Worm (Caenorhabditis elegans) whole organism, young adult: ENCODE results near the gene srp-2.

Experiments
- B0261.1 ChIP-seq: sonication (generic microtip); optimal IDR thresholded peaks from 2 replicates; lab custom pipeline; 2016; ENCODE audit warnings: mild to moderate bottlenecking, missing genetic modification characterization, moderate library complexity, missing compliant biosample characterization
- C06A6.2 ChIP-seq: fragments of 200-800 bp; sonication (Bioruptor generic); conservative IDR thresholded peaks from 2 replicates; pipeline ENCODE4 v1.3.6; 2022; ENCODE audit warnings: missing genetic modification characterization, missing compliant biosample characterization
- F22D6.2 ChIP-seq: sonication (generic microtip); optimal IDR thresholded peaks from 2 replicates; lab custom pipeline; 2016; ENCODE audit warnings: mild to moderate bottlenecking, missing genetic modification characterization, missing compliant biosample characterization
- F57A8.1 ChIP-seq: fragments of 200-800 bp; sonication (Bioruptor generic); optimal IDR thresholded peaks from 2 replicates; lab custom pipeline; 2018; ENCODE audit warnings: mild to moderate bottlenecking, missing genetic modification characterization, moderate library complexity, missing compliant biosample characterization
- K12H6.12 ChIP-seq: fragments of 200-800 bp; sonication (Bioruptor generic); optimal IDR thresholded peaks from 2 replicates; lab custom pipeline; 2018; ENCODE audit warnings: mild to moderate bottlenecking, missing genetic modification characterization, missing compliant biosample characterization
- Y79H2A.3 ChIP-seq: fragments of 200-800 bp; sonication (Bioruptor generic); conservative IDR thresholded peaks from 2 replicates; pipeline ENCODE4 v1.3.6; 2022; ENCODE audit warnings: missing genetic modification reagents, missing genetic modification characterization, missing compliant biosample characterization
- Y95B8A.8 ChIP-seq: fragments of 200-800 bp; sonication (Bioruptor generic); IDR thresholded peaks from 2 replicates; pipeline ENCODE4 v1.3.6; 2022; ENCODE audit warnings: missing genetic modification reagents, missing genetic modification characterization, missing compliant biosample characterization
- aptf-3 ChIP-seq: fragments of 200-800 bp; sonication (Bioruptor generic); IDR thresholded peaks from 2 replicates; pipeline ENCODE4 v1.3.6; 2022; ENCODE audit warnings: missing genetic modification characterization, missing compliant biosample characterization
- attf-6 ChIP-seq: fragments of 200-800 bp; sonication (Bioruptor generic); IDR thresholded peaks from 2 replicates; pipeline ENCODE4 v1.3.6; 2022; ENCODE audit warnings: missing genetic modification reagents, missing genetic modification characterization, missing compliant biosample characterization
- ceh-79 ChIP-seq: sonication (generic microtip); optimal IDR thresholded peaks from 2 replicates; lab custom pipeline; 2017; ENCODE audit warnings: mild to moderate bottlenecking, missing genetic modification characterization, missing compliant biosample characterization
- dox-1 ChIP-seq: fragments of 200-800 bp; sonication (Bioruptor generic); IDR thresholded peaks from 2 replicates; pipeline ENCODE4 v1.3.6; 2022; ENCODE audit warnings: missing genetic modification reagents, missing genetic modification characterization, missing compliant biosample characterization
- efl-1 ChIP-seq: fragments of 150-350 bp; optimal IDR thresholded peaks from 2 replicates; lab custom pipeline; 2014; ENCODE audit warnings: missing biosample characterization, missing genetic modification reagents, missing genetic modification characterization
- egl-18 ChIP-seq: fragments of 200-800 bp; sonication (Bioruptor generic); IDR thresholded peaks from 2 replicates; pipeline ENCODE4 v1.3.6; 2022; ENCODE audit warnings: missing genetic modification reagents, missing genetic modification characterization, missing compliant biosample characterization
- ekl-4 ChIP-seq: fragments of 200-800 bp; sonication (Bioruptor generic); IDR thresholded peaks from 2 replicates; pipeline ENCODE4 v1.3.6; 2022; ENCODE audit warnings: missing genetic modification reagents, missing genetic modification characterization, missing compliant biosample characterization
- fkh-3 ChIP-seq: sonication (generic microtip); optimal IDR thresholded peaks from 2 replicates; lab custom pipeline; 2016; ENCODE audit warnings: mild to moderate bottlenecking, missing genetic modification characterization, missing compliant biosample characterization
- him-1 ChIP-seq: sonication (generic microtip); optimal IDR thresholded peaks from 2 replicates; lab custom pipeline; 2016; ENCODE audit warnings: missing genotype, missing genetic modification reagents, missing genetic modification characterization, missing compliant biosample characterization
- hlh-26 ChIP-seq: fragments of 200-800 bp; sonication (Bioruptor generic); conservative IDR thresholded peaks from 2 replicates; pipeline ENCODE4 v1.3.6; 2022; ENCODE audit warnings: missing genetic modification reagents, missing genetic modification characterization, missing compliant biosample characterization
- hmg-20 ChIP-seq: fragments of 200-800 bp; sonication (Bioruptor generic); IDR thresholded peaks from 2 replicates; pipeline ENCODE4 v1.3.6; 2022; ENCODE audit warnings: missing genetic modification reagents, missing genetic modification characterization, missing compliant biosample characterization
- hrde-1 ChIP-seq: sonication (generic microtip); optimal IDR thresholded peaks from 2 replicates; lab custom pipeline; 2016; ENCODE audit warnings: missing genetic modification characterization, mild to moderate bottlenecking, missing compliant biosample characterization, moderate library complexity, missing genotype, missing genetic modification reagents, borderline replicate concordance
- lag-1 ChIP-seq: fragments of 200-800 bp; sonication (Bioruptor generic); IDR thresholded peaks from 2 replicates; pipeline ENCODE4 v1.3.6; 2022; ENCODE audit warnings: missing genetic modification reagents, missing genetic modification characterization, missing compliant biosample characterization
- let-526 ChIP-seq: fragments of 200-800 bp; sonication (Bioruptor generic); IDR thresholded peaks from 2 replicates; pipeline ENCODE4 v1.3.6; 2022; ENCODE audit warnings: missing genetic modification reagents, missing genetic modification characterization, missing compliant biosample characterization
- let-607 ChIP-seq, 2 experiments: fragments of 200-800 bp in 1 of 2; sonication (Bioruptor generic) in 1 of 2; sonication (generic microtip) in 1 of 2; optimal IDR thresholded peaks; 2 replicates each; lab custom pipeline; 2016 to 2018; ENCODE audit warnings: mild to moderate bottlenecking in 2 of 2, missing compliant biosample characterization in 2 of 2, missing genetic modification characterization in 2 of 2, moderate library complexity in 2 of 2, missing genotype in 1 of 2
- lin-26 ChIP-seq: fragments of 200-800 bp; sonication (Bioruptor generic); IDR thresholded peaks from 2 replicates; pipeline ENCODE4 v1.3.6; 2022; ENCODE audit warnings: missing genetic modification reagents, missing genetic modification characterization, missing compliant biosample characterization
- lin-40 ChIP-seq: sonication (generic microtip); optimal IDR thresholded peaks from 2 replicates; lab custom pipeline; 2016; ENCODE audit warnings: missing genetic modification characterization, mild to moderate bottlenecking, missing compliant biosample characterization, missing genotype, missing genetic modification reagents
- lsl-1 ChIP-seq: fragments of 200-800 bp; sonication (Bioruptor generic); optimal IDR thresholded peaks from 2 replicates; lab custom pipeline; 2018; ENCODE audit warnings: mild to moderate bottlenecking, missing genetic modification characterization, moderate library complexity, missing compliant biosample characterization
- madf-6 ChIP-seq: fragments of 200-800 bp; sonication (Bioruptor generic); IDR thresholded peaks from 2 replicates; pipeline ENCODE4 v1.3.6; 2022; ENCODE audit warnings: missing genetic modification reagents, missing genetic modification characterization, missing compliant biosample characterization
- mcd-1 ChIP-seq: fragments of 200-800 bp; sonication (Bioruptor generic); IDR thresholded peaks from 2 replicates; pipeline ENCODE4 v1.3.6; 2022; ENCODE audit warnings: missing genetic modification reagents, missing genetic modification characterization, missing compliant biosample characterization
- mel-28 ChIP-seq: sonication (generic microtip); optimal IDR thresholded peaks from 2 replicates; lab custom pipeline; 2016; ENCODE audit warnings: borderline replicate concordance, mild to moderate bottlenecking, missing genetic modification characterization, missing compliant biosample characterization
- mxl-1 ChIP-seq: sonication (generic microtip); optimal IDR thresholded peaks from 2 replicates; lab custom pipeline; 2016; ENCODE audit warnings: missing genetic modification characterization, missing compliant biosample characterization
- nfya-1 ChIP-seq: sonication (generic microtip); optimal IDR thresholded peaks from 2 replicates; lab custom pipeline; 2017; ENCODE audit warnings: antibody characterized with exemption, missing compliant biosample characterization, missing genetic modification characterization, borderline replicate concordance; ENCODE audit not compliant: insufficient read depth
- nfya-2 ChIP-seq: fragments of 200-800 bp; sonication (Bioruptor generic); IDR thresholded peaks from 2 replicates; pipeline ENCODE4 v1.3.6; 2022; ENCODE audit warnings: missing genetic modification reagents, missing genetic modification characterization, missing compliant biosample characterization
- nhr-27 ChIP-seq: fragments of 200-800 bp; sonication (Bioruptor generic); optimal IDR thresholded peaks from 2 replicates; lab custom pipeline; 2018; ENCODE audit warnings: mild to moderate bottlenecking, missing genetic modification characterization, moderate library complexity, missing compliant biosample characterization
- nhr-80 ChIP-seq: sonication (generic microtip); optimal IDR thresholded peaks from 2 replicates; lab custom pipeline; 2016; ENCODE audit warnings: missing genetic modification characterization, missing compliant biosample characterization
- rcor-1 ChIP-seq: fragments of 200-800 bp; sonication (Bioruptor generic); IDR thresholded peaks from 2 replicates; pipeline ENCODE4 v1.3.6; 2022; ENCODE audit warnings: missing genetic modification reagents, missing genetic modification characterization, missing compliant biosample characterization
- sdz-38 ChIP-seq: sonication (generic microtip); optimal IDR thresholded peaks from 2 replicates; lab custom pipeline; 2016; ENCODE audit warnings: missing genotype, missing genetic modification characterization, missing compliant biosample characterization
- somi-1 ChIP-seq: fragments of 200-800 bp; sonication (Bioruptor generic); optimal IDR thresholded peaks from 2 replicates; lab custom pipeline; 2018; ENCODE audit warnings: mild to moderate bottlenecking, missing genetic modification characterization, missing compliant biosample characterization
- tbp1 ChIP-seq: fragments of 200-800 bp; sonication (Bioruptor generic); optimal IDR thresholded peaks from 2 replicates; lab custom pipeline; 2018; ENCODE audit warnings: mild to moderate bottlenecking, missing genetic modification characterization, missing compliant biosample characterization
- tbx-9 ChIP-seq: sonication (generic microtip); optimal IDR thresholded peaks from 2 replicates; lab custom pipeline; 2016; ENCODE audit warnings: borderline replicate concordance, missing genetic modification characterization, inconsistent platforms, missing compliant biosample characterization
- unc-130 ChIP-seq: sonication (generic microtip); optimal IDR thresholded peaks from 2 replicates; lab custom pipeline; 2016; ENCODE audit warnings: missing genetic modification reagents, missing genetic modification characterization, missing compliant biosample characterization
- zfh-2 ChIP-seq: fragments of 200-800 bp; sonication (Bioruptor generic); conservative IDR thresholded peaks from 2 replicates; pipeline ENCODE4 v1.3.6; 2022; ENCODE audit warnings: missing genetic modification reagents, missing genetic modification characterization, missing compliant biosample characterization
- ztf-26 ChIP-seq: sonication (generic microtip); optimal IDR thresholded peaks from 2 replicates; lab custom pipeline; 2017; ENCODE audit warnings: missing genetic modification characterization, missing compliant biosample characterization

srp-2 gene

DNA sequence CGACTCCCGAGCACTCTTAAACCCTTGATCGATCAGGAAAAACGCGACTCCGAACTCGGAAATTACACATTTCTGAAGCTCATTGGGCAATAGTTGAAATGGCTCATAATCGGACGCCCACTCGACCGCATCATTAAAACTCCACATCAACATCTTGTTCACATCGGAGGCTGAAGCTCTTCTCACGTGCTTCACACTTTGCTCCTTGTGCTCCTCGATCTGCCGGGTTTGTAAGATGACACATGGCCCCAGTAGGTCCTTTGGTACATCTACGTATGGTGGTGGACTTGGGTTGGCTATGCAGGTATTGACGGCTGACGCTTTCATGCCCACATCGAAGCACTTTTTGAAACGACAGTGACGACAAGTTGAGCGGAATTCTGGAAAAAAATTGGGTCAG lies 41.0 kb downstream of the srp-2 start:
- TF ChIP-seq fkh-3 (no peak), dox-1 (GFP tag; lab: Robert Waterston, UW) (no peak), ceh-79 (tag; lab: Kevin White, UChicago) (no peak), unc-130 (GFP tag; lab: Kevin White, UChicago) (no peak)

DNA sequence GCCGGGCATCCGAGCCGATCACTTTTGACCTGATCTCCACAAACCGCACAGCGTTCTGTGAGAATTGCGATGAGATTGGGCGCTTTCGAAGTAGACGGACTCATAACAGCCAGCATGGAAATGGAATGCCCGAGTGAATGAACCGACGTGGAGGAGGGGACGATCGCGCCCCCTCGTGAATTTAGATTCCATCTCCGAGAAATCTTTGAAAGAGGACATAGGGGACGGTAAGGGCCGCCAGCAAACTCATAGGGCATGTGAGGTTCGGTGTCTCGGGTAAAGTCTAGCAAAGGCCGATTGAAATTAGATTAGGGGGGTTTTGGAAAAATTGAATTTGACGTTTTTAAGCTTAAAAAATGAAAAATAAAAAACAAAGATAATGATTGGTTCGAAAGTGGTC lies 42.0 kb downstream of the srp-2 start, which contains the start of gene nhr-270:
Gene nhr-270 (minus strand): TSS at position 257 of the 400 bp plus-strand sequence.
- TF ChIP-seq Y95B8A.8 (GFP tag; lab: Robert Waterston, UW) (no peak), K12H6.12 (tag; lab: Kevin White, UChicago) (no peak), F57A8.1 (GFP tag; lab: Kevin White, UChicago) (no peak), zfh-2 (GFP tag; lab: Robert Waterston, UW) (peak; percentile 38; the same call in 1 of the 2 replicates)

DNA sequence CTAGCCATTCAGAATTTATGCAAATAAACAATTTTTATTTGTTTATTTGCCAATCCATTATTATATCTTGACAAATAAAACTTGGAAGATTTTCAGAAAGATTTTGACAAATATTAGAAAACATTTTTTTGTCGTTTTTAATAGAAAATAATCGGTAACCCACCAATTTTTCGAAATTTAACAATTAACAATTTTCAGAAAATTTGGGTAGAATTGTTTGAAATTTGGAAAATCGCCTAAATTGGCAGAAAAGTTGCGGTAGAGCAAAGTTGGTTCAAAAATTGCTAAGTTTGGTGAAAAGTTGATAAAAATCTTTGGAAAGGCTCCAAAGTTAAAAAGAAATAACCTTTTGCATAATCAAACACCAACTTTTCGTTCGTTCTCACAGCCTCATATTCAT lies 45.8 kb downstream of the srp-2 start:
- TF ChIP-seq hlh-26 (GFP tag; lab: Robert Waterston, UW) = no peak
- TF ChIP-seq mcd-1 (GFP tag; lab: Robert Waterston, UW) = no peak
- no peak for TF ChIP-seq lag-1 (GFP tag; lab: Robert Waterston, UW)
- no peak for TF ChIP-seq hmg-20 (GFP tag; lab: Robert Waterston, UW)
- TF ChIP-seq ztf-26 (tag; lab: Kevin White, UChicago) = no peak
- no peak for TF ChIP-seq madf-6 (GFP tag; lab: Robert Waterston, UW)

DNA sequence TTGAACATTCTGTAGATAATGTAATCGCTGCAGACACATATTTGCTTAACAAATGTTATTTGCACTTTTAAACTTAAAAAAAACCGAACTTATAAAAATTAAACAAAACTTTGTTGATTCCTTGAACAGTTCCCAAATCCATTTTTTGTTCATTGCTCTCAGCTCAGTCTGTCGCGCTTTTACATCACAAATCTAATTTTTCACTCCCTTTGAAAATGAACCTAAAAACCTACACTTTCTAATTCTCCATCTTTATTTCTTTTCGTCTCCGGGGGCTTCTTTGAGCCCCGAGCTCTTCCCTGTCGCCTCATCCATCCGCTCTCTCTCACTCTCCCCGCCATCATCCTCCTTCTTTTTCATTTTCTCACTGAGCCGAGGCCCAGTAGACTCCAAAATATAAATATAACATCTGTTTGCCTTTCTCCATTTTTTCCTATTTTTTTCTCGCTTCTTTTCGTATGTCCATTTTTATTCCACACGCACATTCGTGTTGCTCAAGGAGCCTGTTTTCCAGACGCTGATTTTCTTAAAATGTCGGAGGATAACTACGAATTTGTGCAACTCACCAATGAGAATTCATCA lies 47.9 kb downstream of the srp-2 start, which contains the start of gene R13D11.4:
Gene R13D11.4 (plus strand): TSS at position 532 of the 582 bp plus-strand sequence.
- TF ChIP-seq nfya-2 (no peak), C06A6.2 (GFP tag; lab: Robert Waterston, UW) (no peak), Y79H2A.3 (GFP tag; lab: Robert Waterston, UW) (no peak), somi-1 (no peak), mxl-1 (tag; lab: Kevin White, UChicago) (no peak), efl-1 (GFP tag; lab: Kevin White, UChicago) (no peak), let-526 (GFP tag; lab: Robert Waterston, UW) (no peak), hrde-1 (tag; lab: Kevin White, UChicago) (no peak), ekl-4 (no peak), him-1 (no peak), sdz-38 (tag; lab: Kevin White, UChicago) (no peak), lsl-1 (no peak)

DNA sequence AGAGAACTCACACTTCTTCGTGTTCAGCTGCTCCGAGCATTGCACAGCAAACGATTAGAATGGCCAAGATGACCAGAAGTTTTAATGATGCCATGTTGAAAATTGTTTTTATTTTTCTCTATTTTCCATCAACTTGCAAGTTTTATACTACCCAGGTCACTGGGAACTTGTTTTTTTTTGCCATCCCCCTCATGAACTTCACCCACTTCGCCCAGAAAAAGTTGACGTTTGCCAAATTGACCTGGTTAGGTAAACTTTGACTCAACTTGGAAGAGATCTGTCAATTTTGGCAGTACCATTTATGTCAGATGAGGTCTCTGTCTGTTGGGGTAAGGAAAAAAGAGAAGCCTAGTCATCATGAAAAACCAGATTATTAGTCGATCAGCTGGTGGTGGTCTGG lies 50.7 kb downstream of the srp-2 start, which contains the start of gene R13D11.10:
Gene R13D11.10 (minus strand): TSS at position 101 of the 400 bp plus-strand sequence.
- TF ChIP-seq him-1 (no peak), aptf-3 (GFP tag; lab: Robert Waterston, UW) (no peak), mel-28 (no peak), lin-40 (no peak), nfya-1 (tag; lab: Kevin White, UChicago) (no peak), let-607 (tag; optimal IDR thresholded peaks at IDR 0.05; lab: Kevin White, UChicago) (no peak), B0261.1 (tag; lab: Kevin White, UChicago) (no peak), attf-6 (GFP tag; lab: Robert Waterston, UW) (no peak), lin-26 (GFP tag; lab: Robert Waterston, UW) (no peak), nhr-80 (tag; lab: Kevin White, UChicago) (no peak), nhr-27 (no peak), efl-1 (GFP tag; lab: Kevin White, UChicago) (no peak), tbp1 (GFP tag; lab: Kevin White, UChicago) (no peak), egl-18 (GFP tag; lab: Robert Waterston, UW) (no peak), tbx-9 (tag; lab: Kevin White, UChicago) (no peak), F22D6.2 (tag; lab: Kevin White, UChicago) (no peak), rcor-1 (GFP tag; lab: Robert Waterston, UW) (no peak)
